Fruit fly (Drosophila melanogaster) Kc167 (cell line): ENCODE data around the gene CG1246.

ENCODE experiments used
- Sin3A ChIP-seq: fragments of >200 bp; optimal IDR thresholded peaks from 2 replicates; lab custom pipeline; 2018; ENCODE audit warnings: missing external identifiers
- h ChIP-seq: fragments of >200 bp; optimal IDR thresholded peaks from 3 replicates; lab custom pipeline; 2018; ENCODE audit warnings: missing external identifiers

DNA sequence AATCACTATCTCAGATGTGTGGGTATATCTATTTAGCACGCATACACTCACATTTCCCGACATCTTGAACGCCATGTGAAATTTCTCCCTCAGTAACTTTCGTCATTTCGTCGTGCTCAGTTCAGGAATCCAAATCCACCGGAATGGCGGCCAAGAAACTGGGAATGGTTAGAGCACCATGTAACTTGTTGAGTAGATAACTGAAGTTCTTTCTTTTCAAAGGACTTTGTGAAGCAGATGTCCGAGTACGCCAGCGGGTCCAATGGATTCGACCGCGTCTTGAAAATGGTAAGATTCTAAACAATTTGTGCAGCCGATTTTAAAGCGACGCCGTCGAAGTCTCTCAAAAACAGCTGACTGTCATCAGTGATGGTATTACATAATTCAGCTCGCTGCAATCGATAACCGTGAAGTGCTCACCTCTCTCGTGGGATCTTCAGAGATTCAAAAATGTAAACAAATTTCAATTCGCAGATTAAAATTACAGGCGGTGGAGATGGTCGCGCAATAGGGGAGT, 48.6 kb upstream of the CG1246 start, which contains the start of the genes CG16985 and CG12182:
- TF ChIP-seq h (lab: Kevin White, UChicago) (no peak), Sin3A (lab: Kevin White, UChicago) (no peak)
